Worm (Caenorhabditis elegans) whole organism, L3 larva: ENCODE results near the gene col-183.
"Not testable (repeated sequence)": the region's sequence is repeated elsewhere in the genome, so short reads cannot be mapped to it uniquely, and the experiment has no call there.

Experiments used
- aly-2 ChIP-seq: fragments of 150-350 bp; optimal IDR thresholded peaks from 2 replicates; lab custom pipeline; 2014; ENCODE audit warnings: missing biosample characterization, missing genetic modification characterization
- ama-1 ChIP-seq: fragments of 150-350 bp; optimal IDR thresholded peaks from 2 replicates; lab custom pipeline; 2018
- ceh-28 ChIP-seq: fragments of 150-350 bp; optimal IDR thresholded peaks from 2 replicates; lab custom pipeline; 2014; ENCODE audit warnings: missing biosample characterization, missing genetic modification reagents, missing genetic modification characterization
- daf-12 ChIP-seq: fragments of 150-350 bp; optimal IDR thresholded peaks from 2 replicates; lab custom pipeline; 2014; ENCODE audit warnings: missing biosample characterization, missing genetic modification reagents, missing genetic modification characterization
- egl-27 ChIP-seq: sonication (generic microtip); optimal IDR thresholded peaks from 4 replicates; lab custom pipeline; 2017; ENCODE audit warnings: missing biosample characterization, missing genetic modification reagents, missing genetic modification characterization
- egl-5 ChIP-seq: fragments of 150-350 bp; optimal IDR thresholded peaks from 2 replicates; lab custom pipeline; 2017; ENCODE audit warnings: missing biosample characterization, missing genetic modification reagents, missing genetic modification characterization, inconsistent platforms
- elt-2 ChIP-seq: sonication (generic microtip); optimal IDR thresholded peaks from 2 replicates; lab custom pipeline; 2016; ENCODE audit warnings: missing genetic modification reagents, mild to moderate bottlenecking, missing genetic modification characterization, missing compliant biosample characterization
- elt-3 ChIP-seq, 3 experiments: fragments of 150-350 bp in 1 of 3; sonication (generic microtip) in 2 of 3; optimal IDR thresholded peaks; 2 replicates in 2 of 3; 4 replicates in 1 of 3; lab custom pipeline; 2014 to 2017; ENCODE audit warnings: missing biosample characterization in 3 of 3, missing genetic modification characterization in 3 of 3
- fkh-10 ChIP-seq: sonication (generic microtip); optimal IDR thresholded peaks from 2 replicates; lab custom pipeline; 2017; ENCODE audit warnings: missing biosample characterization, missing genetic modification reagents, missing genetic modification characterization
- fkh-2 ChIP-seq: fragments of 150-350 bp; optimal IDR thresholded peaks from 2 replicates; lab custom pipeline; 2014; ENCODE audit warnings: missing biosample characterization, missing genetic modification reagents, missing genetic modification characterization
- fos-1 ChIP-seq: fragments of 150-350 bp; optimal IDR thresholded peaks from 2 replicates; lab custom pipeline; 2014; ENCODE audit warnings: missing biosample characterization, missing genetic modification characterization
- hmg-11 ChIP-seq: sonication (generic microtip); optimal IDR thresholded peaks from 2 replicates; lab custom pipeline; 2016; ENCODE audit warnings: missing genetic modification characterization, missing compliant biosample characterization
- lin-15B ChIP-seq: fragments of 150-350 bp; optimal IDR thresholded peaks from 2 replicates; lab custom pipeline; 2014; ENCODE audit warnings: missing biosample characterization, missing genetic modification characterization
- lin-39 ChIP-seq: fragments of 150-350 bp; optimal IDR thresholded peaks from 2 replicates; lab custom pipeline; 2018; ENCODE audit warnings: missing biosample characterization, missing genetic modification reagents, missing genetic modification characterization
- nfya-1 ChIP-seq: sonication (generic microtip); optimal IDR thresholded peaks from 2 replicates; lab custom pipeline; 2017; ENCODE audit warnings: missing genetic modification characterization, mild to moderate bottlenecking, missing compliant biosample characterization, antibody characterized with exemption, moderate library complexity; ENCODE audit not compliant: insufficient read depth
- nhr-11 ChIP-seq: fragments of 150-350 bp; optimal IDR thresholded peaks from 2 replicates; lab custom pipeline; 2014; ENCODE audit warnings: missing biosample characterization, missing genetic modification characterization
- nhr-12 ChIP-seq: fragments of 150-350 bp; optimal IDR thresholded peaks from 2 replicates; lab custom pipeline; 2014; ENCODE audit warnings: missing biosample characterization, missing genetic modification characterization
- nhr-23 ChIP-seq: fragments of 150-350 bp; optimal IDR thresholded peaks from 2 replicates; lab custom pipeline; 2014; ENCODE audit warnings: missing biosample characterization, missing genetic modification reagents, missing genetic modification characterization
- nhr-25 ChIP-seq: sonication (generic microtip); optimal IDR thresholded peaks from 2 replicates; lab custom pipeline; 2017; ENCODE audit warnings: missing biosample characterization, missing genetic modification characterization
- nhr-43 ChIP-seq: sonication (generic microtip); optimal IDR thresholded peaks from 2 replicates; lab custom pipeline; 2016; ENCODE audit warnings: mild to moderate bottlenecking, missing genetic modification characterization, missing compliant biosample characterization; ENCODE audit not compliant: poor library complexity, severe bottlenecking
- nhr-67 ChIP-seq: fragments of 150-350 bp; optimal IDR thresholded peaks from 2 replicates; lab custom pipeline; 2014; ENCODE audit warnings: missing biosample characterization, missing genetic modification characterization
- nhr-77 ChIP-seq: fragments of 150-350 bp; optimal IDR thresholded peaks from 2 replicates; lab custom pipeline; 2014; ENCODE audit warnings: missing biosample characterization, missing genetic modification characterization
- pqm-1 ChIP-seq: fragments of 150-350 bp; optimal IDR thresholded peaks from 2 replicates; lab custom pipeline; 2017; ENCODE audit warnings: missing biosample characterization, missing genetic modification characterization, inconsistent platforms
- skn-1 ChIP-seq: fragments of 150-350 bp; optimal IDR thresholded peaks from 2 replicates; lab custom pipeline; 2014; ENCODE audit warnings: missing biosample characterization, missing genetic modification characterization
- snpc-4 ChIP-seq: fragments of 150-350 bp; optimal IDR thresholded peaks from 2 replicates; lab custom pipeline; 2014; ENCODE audit warnings: missing biosample characterization, missing genetic modification characterization
- tbx-2 ChIP-seq: sonication (generic microtip); optimal IDR thresholded peaks from 2 replicates; lab custom pipeline; 2016; ENCODE audit warnings: mild to moderate bottlenecking, missing genetic modification characterization, missing compliant biosample characterization
- unc-62 ChIP-seq: fragments of 150-350 bp; sonication (generic microtip); optimal IDR thresholded peaks from 4 replicates; lab custom pipeline; 2014; ENCODE audit warnings: missing biosample characterization, missing genetic modification reagents, missing genetic modification characterization
- ztf-11 ChIP-seq: fragments of 150-350 bp; optimal IDR thresholded peaks from 2 replicates; lab custom pipeline; 2014; ENCODE audit warnings: missing biosample characterization, missing genetic modification characterization
- ztf-4 ChIP-seq: fragments of 150-350 bp; optimal IDR thresholded peaks from 2 replicates; lab custom pipeline; 2014; ENCODE audit warnings: missing biosample characterization, missing genetic modification characterization

Gene col-183

DNA sequence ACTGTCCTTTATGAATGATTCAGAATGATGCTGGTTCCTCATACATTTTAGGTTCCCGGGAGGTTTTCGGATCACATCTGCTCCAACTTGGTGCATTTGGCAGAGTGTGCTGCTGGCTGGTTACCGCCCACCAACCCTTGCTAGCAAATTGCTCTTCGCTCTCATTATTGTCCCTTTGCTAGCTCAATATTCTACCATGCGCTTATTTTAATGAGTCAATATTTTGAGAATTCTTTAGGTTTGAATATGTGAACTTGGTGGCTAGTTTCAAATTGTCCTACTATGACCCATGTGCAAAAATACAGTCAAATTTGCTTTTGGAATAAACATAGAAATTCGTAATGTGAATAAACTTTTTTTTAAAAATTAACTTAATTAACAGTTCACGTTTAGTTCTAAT, 32.4 kb downstream of the col-183 start:
- TF ChIP-seq unc-62 (GFP tag; lab: Kevin White, UChicago) (no peak), nhr-77 (tag; lab: Kevin White, UChicago) (no peak), egl-5 (tag; lab: Kevin White, UChicago) (no peak), nhr-43 (tag; lab: Kevin White, UChicago) (no peak), nhr-67 (tag; lab: Kevin White, UChicago) (no peak), skn-1 (tag; lab: Kevin White, UChicago) (no peak), fkh-10 (GFP tag; lab: Kevin White, UChicago) (no peak), daf-12 (no peak), fkh-2 (tag; lab: Kevin White, UChicago) (no peak), hmg-11 (no peak), nhr-25 (tag; lab: Kevin White, UChicago) (no peak), ztf-11 (no peak)

DNA sequence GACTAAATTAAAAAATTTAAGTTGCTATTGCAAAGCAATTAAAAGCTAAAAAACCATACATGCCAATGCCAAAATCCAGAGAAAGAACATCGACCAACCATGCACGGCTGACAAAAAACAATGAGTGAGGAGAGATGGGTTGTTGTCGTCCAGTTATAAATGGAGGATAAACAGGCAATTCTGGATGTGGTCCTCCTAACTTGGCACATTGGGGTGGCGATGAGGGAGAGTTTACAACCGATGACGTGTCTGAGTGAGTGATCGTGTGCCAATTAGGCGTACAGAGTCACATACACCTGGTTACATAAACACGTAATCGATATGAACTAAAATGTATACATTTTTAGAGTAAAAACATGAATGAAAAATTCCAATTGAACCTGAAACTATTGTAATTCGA, 36.2 kb downstream of the col-183 start, which contains the start of gene C29F7.10:
Gene C29F7.10 (minus strand): TSS at position 101 of the 400 bp plus-strand sequence.
- TF ChIP-seq fos-1; elt-3 (tag; optimal IDR thresholded peaks at IDR 0.05; lab: Kevin White, UChicago); tbx-2: not testable (repeated sequence)

DNA sequence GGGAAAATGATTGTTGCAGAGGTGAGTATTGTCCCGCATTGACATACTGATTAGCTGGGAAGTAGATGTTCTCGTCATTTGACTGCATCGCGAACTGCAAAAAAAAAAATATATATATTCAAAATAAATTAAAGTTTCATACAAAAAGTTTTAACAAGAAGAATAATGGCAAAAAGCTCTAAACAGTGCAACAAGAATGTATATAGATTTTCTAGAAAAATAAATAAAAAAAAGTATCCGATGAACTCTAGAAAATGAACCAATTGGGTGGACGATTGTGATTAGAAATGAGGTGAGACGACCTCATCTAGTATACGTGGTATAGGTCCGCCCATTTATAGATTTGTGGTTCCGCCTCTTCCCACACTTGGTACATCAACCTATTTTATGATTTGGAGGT, 38.8 kb downstream of the col-183 start, which contains the start of gene fkh-4:
Gene fkh-4 (minus strand): TSS at position 101 of the 400 bp plus-strand sequence.
- TF ChIP-seq snpc-4; lin-15B (tag; lab: Kevin White, UChicago); nfya-1: not testable (repeated sequence)

DNA sequence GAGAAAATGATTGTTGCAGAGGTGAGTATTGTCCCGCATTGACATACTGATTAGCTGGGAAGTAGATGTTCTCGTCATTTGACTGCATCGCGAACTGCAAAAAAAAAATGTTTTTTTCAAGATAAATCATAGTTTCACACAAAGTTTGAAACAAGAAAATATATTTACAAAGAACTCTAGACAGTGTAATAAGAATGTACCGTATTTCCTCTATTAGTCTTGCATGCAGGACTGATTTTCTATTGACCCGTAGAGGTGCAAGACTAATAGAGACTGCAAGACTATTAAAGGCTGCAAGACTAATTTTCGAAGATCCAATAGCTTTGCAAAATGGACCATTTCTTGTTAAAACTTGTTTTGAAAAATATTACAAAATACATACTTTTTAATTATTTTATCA, 44.2 kb downstream of the col-183 start, which contains the start of gene fkh-3:
Gene fkh-3 (minus strand): TSS at position 101 of the 400 bp plus-strand sequence.
- TF ChIP-seq nhr-12, result no peak
- TF ChIP-seq hmg-11, result no peak
- TF ChIP-seq egl-27 (tag; lab: Kevin White, UChicago), result no peak
- no peak for TF ChIP-seq egl-5 (tag; lab: Kevin White, UChicago)
- TF ChIP-seq lin-15B (tag; lab: Kevin White, UChicago), result no peak
- no peak for TF ChIP-seq fos-1
- no peak for TF ChIP-seq nhr-67 (tag; lab: Kevin White, UChicago)
- TF ChIP-seq, all 47 proteins: peak for 0

DNA sequence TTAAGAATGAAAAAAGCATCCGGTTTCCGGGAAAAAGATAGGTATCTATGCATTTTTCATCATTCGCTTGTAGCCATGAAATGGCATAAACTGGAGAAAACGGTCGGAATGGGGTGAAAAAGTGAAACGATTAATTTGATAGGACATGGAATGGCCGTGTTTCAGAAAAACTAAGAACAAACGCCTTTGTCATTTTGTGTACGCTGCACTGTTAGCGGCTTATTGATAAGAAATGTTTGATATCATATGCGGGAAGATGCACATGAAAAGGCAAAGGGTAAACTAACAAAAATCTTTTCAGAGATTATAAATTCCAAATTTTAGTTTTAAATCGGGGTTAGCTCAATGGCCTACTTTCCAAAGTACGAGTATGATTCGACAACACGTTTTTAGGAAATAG, 46.5 kb downstream of the col-183 start:
- peak; percentile 81 for TF ChIP-seq elt-2 (tag; lab: Kevin White, UChicago)
- TF ChIP-seq nhr-25 (tag; lab: Kevin White, UChicago), result no peak
- no peak for TF ChIP-seq nhr-11
- peak; percentile 33 for TF ChIP-seq pqm-1 (tag; lab: Kevin White, UChicago)
- TF ChIP-seq, all 47 proteins: peak for 2

DNA sequence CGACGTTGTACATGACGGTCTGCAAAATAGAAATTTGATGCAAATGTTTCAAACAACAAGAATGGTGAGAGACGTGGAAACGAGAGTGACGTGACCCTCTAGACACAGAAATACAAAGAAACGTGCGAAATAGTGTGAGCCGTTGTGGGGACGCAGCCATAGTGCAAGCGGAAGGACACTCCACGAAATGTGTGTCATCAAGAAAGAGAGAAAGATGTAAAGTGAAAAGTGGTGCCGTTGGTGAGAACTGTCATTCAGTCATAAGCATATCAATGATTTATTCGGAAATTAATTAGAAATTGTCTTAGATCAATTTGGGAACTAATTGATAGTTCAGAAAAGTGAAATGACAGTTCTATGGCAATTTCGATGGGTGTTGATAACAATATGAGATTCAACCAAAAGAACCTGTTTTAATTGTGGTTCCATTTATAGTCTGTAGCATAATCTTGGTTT, 47.7 kb downstream of the col-183 start, which contains the start of gene C29F7.3:
Gene C29F7.3 (minus strand): TSS at position 51 of the 456 bp plus-strand sequence.
- peak; percentile 72 for TF ChIP-seq nhr-25 (tag; lab: Kevin White, UChicago)
- TF ChIP-seq nfya-1, result peak; percentile 33
- peak; percentile 9 for TF ChIP-seq nhr-23
- TF ChIP-seq elt-3 (tag; optimal IDR thresholded peaks at IDR 0.05; lab: Kevin White, UChicago), result peak in 1 of 3 experiments; percentile 7
- peak; percentile 43 for TF ChIP-seq elt-2 (tag; lab: Kevin White, UChicago)
- no peak for TF ChIP-seq pqm-1 (tag; lab: Kevin White, UChicago)
- peak; percentile 26 for TF ChIP-seq lin-39 (tag; lab: Kevin White, UChicago)
- TF ChIP-seq nhr-43 (tag; lab: Kevin White, UChicago), result peak; percentile 47
- TF ChIP-seq ama-1 (lab: Kevin White, UChicago), result no peak
- peak; percentile 1 for TF ChIP-seq unc-62 (GFP tag; lab: Kevin White, UChicago)
- no peak for TF ChIP-seq ceh-28
- no peak for TF ChIP-seq ztf-11

DNA sequence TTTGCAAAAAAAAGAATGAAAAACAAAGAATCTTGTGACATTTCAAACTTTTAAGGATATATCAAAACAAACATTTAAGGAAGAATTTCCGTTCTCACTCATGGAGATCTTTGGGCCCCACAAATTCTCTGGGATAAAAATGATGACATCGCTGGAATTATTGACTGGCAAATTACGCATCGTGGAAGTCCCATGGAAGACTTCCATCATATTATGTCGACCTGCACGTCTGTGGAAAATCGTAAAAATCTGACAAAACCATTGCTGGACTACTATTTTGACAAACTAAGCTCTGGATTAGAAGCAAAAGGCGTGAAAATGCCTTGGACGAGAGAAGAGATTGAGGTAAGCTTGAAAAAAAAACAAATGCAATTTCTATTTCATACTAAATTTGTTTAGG, 50.1 kb downstream of the col-183 start:
- TF ChIP-seq egl-27 (tag; lab: Kevin White, UChicago) (no peak), aly-2 (tag; lab: Kevin White, UChicago) (no peak), nhr-23 (no peak), ztf-4 (tag; lab: Kevin White, UChicago) (no peak)
- TF ChIP-seq, all 47 proteins: peak for 0
